Fruit fly (Drosophila melanogaster) whole organism, embryonic: ENCODE results near the gene CG9586.
A peak's percentile ranks its signal among the peaks of the same experiment; 100 is the strongest.

Experiments
- CG11398 ChIP-seq: fragments of 200-800 bp; sonication (Bioruptor generic); optimal IDR thresholded peaks from 2 replicates; lab custom pipeline; 2016; ENCODE audit warnings: missing biosample characterization, missing genetic modification characterization
- CG13287 ChIP-seq: fragments of 200-800 bp; sonication (Bioruptor generic); IDR thresholded peaks from 2 replicates; pipeline ENCODE4 v1.3.6; 2022; ENCODE audit warnings: missing biosample characterization, missing genetic modification characterization; ENCODE audit not compliant: partially characterized antibody
- CG14014 ChIP-seq: fragments of 200-800 bp; sonication (Bioruptor generic); IDR thresholded peaks from 2 replicates; pipeline ENCODE4 v1.3.6; 2022; ENCODE audit warnings: missing biosample characterization, missing genetic modification characterization
- CG14710 ChIP-seq: fragments of 200-800 bp; sonication (Bioruptor generic); optimal IDR thresholded peaks from 3 replicates; lab custom pipeline; 2019; ENCODE audit warnings: missing biosample characterization, mild to moderate bottlenecking, missing genetic modification characterization, moderate library complexity
- CG17328 ChIP-seq: fragments of 200-800 bp; sonication (Bioruptor generic); IDR thresholded peaks from 2 replicates; pipeline ENCODE4 v1.3.6; 2022; ENCODE audit warnings: missing biosample characterization, missing genetic modification characterization
- CG17568 ChIP-seq: fragments of 200-800 bp; sonication (Bioruptor generic); optimal IDR thresholded peaks from 2 replicates; lab custom pipeline; 2018; ENCODE audit warnings: missing biosample characterization, mild to moderate bottlenecking, missing genetic modification characterization, moderate library complexity
- CG30403 ChIP-seq: fragments of 200-800 bp; sonication (Bioruptor generic); optimal IDR thresholded peaks from 3 replicates; lab custom pipeline; 2016; ENCODE audit warnings: missing biosample characterization, missing genetic modification characterization
- CG3407 ChIP-seq: fragments of 200-800 bp; sonication (Bioruptor generic); optimal IDR thresholded peaks from 2 replicates; lab custom pipeline; 2018; ENCODE audit warnings: missing biosample characterization, mild to moderate bottlenecking, missing genetic modification characterization
- CG34376 ChIP-seq: fragments of 200-800 bp; sonication (Bioruptor generic); optimal IDR thresholded peaks from 2 replicates; lab custom pipeline; 2018; ENCODE audit warnings: missing biosample characterization, mild to moderate bottlenecking, missing genetic modification characterization
- CG3726 ChIP-seq: fragments of 200-800 bp; sonication (Bioruptor generic); IDR thresholded peaks from 3 replicates; pipeline ENCODE4, ENCODE4 v1.3.6; 2022; ENCODE audit warnings: missing biosample characterization, missing genetic modification characterization
- CG7556 ChIP-seq: fragments of 200-800 bp; sonication (Bioruptor generic); optimal IDR thresholded peaks from 2 replicates; lab custom pipeline; 2017; ENCODE audit warnings: missing biosample characterization, mild to moderate bottlenecking, missing genetic modification characterization
- CG7745 ChIP-seq: fragments of 200-800 bp; sonication (Bioruptor generic); optimal IDR thresholded peaks from 2 replicates; lab custom pipeline; 2018; ENCODE audit warnings: missing biosample characterization, mild to moderate bottlenecking, missing genetic modification characterization, moderate library complexity
- CG7786 ChIP-seq: fragments of 200-800 bp; sonication (Bioruptor generic); optimal IDR thresholded peaks from 2 replicates; lab custom pipeline; 2016; ENCODE audit warnings: missing biosample characterization, missing genetic modification characterization
- CG7987 ChIP-seq: fragments of 200-800 bp; sonication (Bioruptor generic); optimal IDR thresholded peaks from 2 replicates; lab custom pipeline; 2018; ENCODE audit warnings: missing biosample characterization, mild to moderate bottlenecking, missing genetic modification characterization, moderate library complexity
- CG8388 ChIP-seq: fragments of 200-800 bp; sonication (Bioruptor generic); optimal IDR thresholded peaks from 2 replicates; lab custom pipeline; 2019; ENCODE audit warnings: missing biosample characterization, mild to moderate bottlenecking, missing genetic modification characterization, moderate library complexity
- CG9876 ChIP-seq: fragments of 200-800 bp; sonication (Bioruptor generic); optimal IDR thresholded peaks from 2 replicates; lab custom pipeline; 2016; ENCODE audit warnings: missing biosample characterization, missing genetic modification characterization
- CkIIα-i1 ChIP-seq: fragments of 200-800 bp; sonication (Bioruptor generic); IDR thresholded peaks from 2 replicates; pipeline ENCODE4 v1.3.6; 2022; ENCODE audit warnings: missing biosample characterization, missing genetic modification characterization
- D ChIP-seq, 2 experiments: fragments of 200-800 bp in 1 of 2; fragments of >200 bp in 1 of 2; sonication (Bioruptor generic) in 1 of 2; optimal IDR thresholded peaks; 2 replicates in 1 of 2; 3 replicates in 1 of 2; lab custom pipeline; 2017; ENCODE audit warnings: mild to moderate bottlenecking in 1 of 2, missing biosample characterization in 1 of 2, missing genetic modification characterization in 1 of 2, missing genetic modification reagents in 1 of 2
- Doc3 ChIP-seq: fragments of 200-800 bp; sonication (Bioruptor generic); IDR thresholded peaks from 3 replicates; pipeline ENCODE4 v1.3.6; 2022; ENCODE audit warnings: missing biosample characterization, missing genetic modification characterization; ENCODE audit not compliant: partially characterized antibody
- Hr51 ChIP-seq, 2 experiments: fragments of 200-800 bp; sonication (Bioruptor generic); optimal IDR thresholded peaks; 2 replicates in 1 of 2; 3 replicates in 1 of 2; lab custom pipeline; 2016 to 2018; ENCODE audit warnings: missing biosample characterization in 2 of 2, missing genetic modification characterization in 2 of 2, mild to moderate bottlenecking in 1 of 2, moderate library complexity in 1 of 2
- MBD-R2 ChIP-seq: fragments of 200-800 bp; sonication (Bioruptor generic); IDR thresholded peaks from 2 replicates; pipeline ENCODE4 v1.3.6; 2022; ENCODE audit warnings: missing biosample characterization, missing genetic modification characterization
- NC2α ChIP-seq: fragments of 200-800 bp; sonication (Bioruptor generic); optimal IDR thresholded peaks from 2 replicates; lab custom pipeline; 2016; ENCODE audit warnings: missing biosample characterization, missing genetic modification characterization
- Sox102F ChIP-seq: fragments of 200-800 bp; sonication (Bioruptor generic); optimal IDR thresholded peaks from 2 replicates; lab custom pipeline; 2018; ENCODE audit warnings: missing biosample characterization, mild to moderate bottlenecking, missing genetic modification characterization, moderate library complexity
- ab ChIP-seq: fragments of 200-800 bp; sonication (Bioruptor generic); optimal IDR thresholded peaks from 2 replicates; lab custom pipeline; 2016; ENCODE audit warnings: missing biosample characterization, missing genetic modification characterization
- bbx ChIP-seq: fragments of 200-800 bp; sonication (Bioruptor generic); IDR thresholded peaks from 2 replicates; pipeline ENCODE4 v1.3.6; 2022; ENCODE audit warnings: missing biosample characterization, missing genetic modification characterization; ENCODE audit not compliant: partially characterized antibody
- chinmo ChIP-seq: fragments of 200-800 bp; sonication (Bioruptor generic); IDR thresholded peaks from 4 replicates; pipeline ENCODE4 v1.3.6; 2022; ENCODE audit warnings: missing biosample characterization, missing genetic modification characterization; ENCODE audit not compliant: partially characterized antibody
- chm ChIP-seq: fragments of 200-800 bp; sonication (Bioruptor generic); IDR thresholded peaks from 2 replicates; pipeline ENCODE4 v1.3.6; 2022; ENCODE audit warnings: missing biosample characterization, missing genetic modification characterization
- crol ChIP-seq: fragments of 200-800 bp; sonication (Bioruptor generic); IDR thresholded peaks from 2 replicates; pipeline ENCODE4 v1.3.6; 2022; ENCODE audit warnings: missing biosample characterization, missing genetic modification characterization
- crp ChIP-seq, 2 experiments: fragments of 200-800 bp; sonication (Bioruptor generic); optimal IDR thresholded peaks; 2 replicates in 1 of 2; 3 replicates in 1 of 2; lab custom pipeline; 2017; ENCODE audit warnings: missing biosample characterization in 2 of 2, missing genetic modification characterization in 2 of 2, mild to moderate bottlenecking in 1 of 2, moderate library complexity in 1 of 2
- en ChIP-seq: fragments of 200-800 bp; sonication (Bioruptor generic); optimal IDR thresholded peaks from 2 replicates; lab custom pipeline; 2016; ENCODE audit warnings: missing biosample characterization, missing genetic modification characterization
- exex ChIP-seq: fragments of 200-800 bp; sonication (Bioruptor generic); optimal IDR thresholded peaks from 4 replicates; lab custom pipeline; 2018; ENCODE audit warnings: missing biosample characterization, mild to moderate bottlenecking, missing genetic modification characterization, moderate library complexity
- fd102C ChIP-seq: fragments of 200-800 bp; sonication (Bioruptor generic); optimal IDR thresholded peaks from 2 replicates; lab custom pipeline; 2018; ENCODE audit warnings: missing biosample characterization, mild to moderate bottlenecking, missing genetic modification characterization, moderate library complexity
- fru ChIP-seq: fragments of >200 bp; optimal IDR thresholded peaks from 2 replicates; lab custom pipeline; 2017
- gcm ChIP-seq: fragments of 200-800 bp; sonication (Bioruptor generic); optimal IDR thresholded peaks from 2 replicates; lab custom pipeline; 2019; ENCODE audit warnings: missing biosample characterization, mild to moderate bottlenecking, missing genetic modification characterization, moderate library complexity
- gsb-n ChIP-seq: fragments of 200-800 bp; sonication (Bioruptor generic); optimal IDR thresholded peaks from 3 replicates; lab custom pipeline; 2018; ENCODE audit warnings: missing biosample characterization, mild to moderate bottlenecking, missing genetic modification characterization
- ham ChIP-seq: fragments of 200-800 bp; sonication (Bioruptor generic); IDR thresholded peaks from 2 replicates; pipeline ENCODE4 v1.3.6; 2022; ENCODE audit warnings: missing biosample characterization, missing genetic modification characterization
- knrl ChIP-seq: fragments of 200-800 bp; sonication (Bioruptor generic); IDR thresholded peaks from 3 replicates; pipeline ENCODE4 v1.3.6; 2022; ENCODE audit warnings: missing biosample characterization, missing genetic modification characterization; ENCODE audit not compliant: partially characterized antibody
- lab ChIP-seq: fragments of 200-800 bp; sonication (Bioruptor generic); optimal IDR thresholded peaks from 3 replicates; lab custom pipeline; 2017; ENCODE audit warnings: missing biosample characterization, missing genetic modification characterization, mild to moderate bottlenecking, moderate library complexity, missing genetic modification reagents
- lbe ChIP-seq: fragments of 200-800 bp; sonication (Bioruptor generic); optimal IDR thresholded peaks from 2 replicates; lab custom pipeline; 2016; ENCODE audit warnings: missing biosample characterization, mild to moderate bottlenecking, missing genetic modification characterization
- lov ChIP-seq, 2 experiments: fragments of 200-800 bp in 1 of 2; fragments of >200 bp in 1 of 2; sonication (Bioruptor generic) in 1 of 2; IDR thresholded peaks in 1 of 2; optimal IDR thresholded peaks in 1 of 2; 2 replicates in 1 of 2; 3 replicates in 1 of 2; pipeline versions ENCODE4 v1.3.6 to Lab custom; 2017 to 2022; ENCODE audit warnings: missing biosample characterization in 1 of 2, missing genetic modification characterization in 1 of 2
- nom ChIP-seq: fragments of 200-800 bp; sonication (Bioruptor generic); optimal IDR thresholded peaks from 2 replicates; lab custom pipeline; 2017; ENCODE audit warnings: missing biosample characterization, missing genetic modification characterization, mild to moderate bottlenecking, moderate library complexity, missing genetic modification reagents
- pan ChIP-seq, 4 experiments: fragments of >200 bp in 3 of 4; fragments of 200-800 bp in 1 of 4; sonication (Bioruptor generic) in 1 of 4; optimal IDR thresholded peaks in 3 of 4; IDR thresholded peaks in 1 of 4; 2 replicates each; pipeline versions ENCODE4 v1.3.6 to Lab custom; 2017 to 2022; ENCODE audit warnings: missing biosample characterization in 2 of 4, missing genetic modification characterization in 2 of 4, mixed read lengths in 1 of 4
- sd ChIP-seq: fragments of 200-800 bp; sonication (Bioruptor generic); optimal IDR thresholded peaks from 3 replicates; lab custom pipeline; 2018; ENCODE audit warnings: missing biosample characterization, mild to moderate bottlenecking, missing genetic modification characterization, moderate library complexity
- sens ChIP-seq: fragments of 200-800 bp; sonication (Bioruptor generic); peaks from one replicate; lab custom pipeline; 2016; ENCODE audit warnings: missing biosample characterization, missing genetic modification characterization
- stc ChIP-seq: fragments of 200-800 bp; sonication (Bioruptor generic); IDR thresholded peaks from 2 replicates; pipeline ENCODE4 v1.3.6; 2022; ENCODE audit warnings: missing biosample characterization, missing genetic modification characterization
- toy ChIP-seq: fragments of 200-800 bp; sonication (Bioruptor generic); IDR thresholded peaks from 2 replicates; pipeline ENCODE4 v1.3.6; 2022; ENCODE audit warnings: missing biosample characterization, missing genetic modification characterization
- wek ChIP-seq: fragments of 200-800 bp; sonication (Bioruptor generic); optimal IDR thresholded peaks from 3 replicates; lab custom pipeline; 2018; ENCODE audit warnings: missing biosample characterization, mild to moderate bottlenecking, missing genetic modification characterization, moderate library complexity
- wor ChIP-seq: fragments of 200-800 bp; sonication (Bioruptor generic); IDR thresholded peaks from 2 replicates; pipeline ENCODE4 v1.3.6; 2022; ENCODE audit warnings: missing biosample characterization, missing genetic modification characterization

Gene CG9586

DNA sequence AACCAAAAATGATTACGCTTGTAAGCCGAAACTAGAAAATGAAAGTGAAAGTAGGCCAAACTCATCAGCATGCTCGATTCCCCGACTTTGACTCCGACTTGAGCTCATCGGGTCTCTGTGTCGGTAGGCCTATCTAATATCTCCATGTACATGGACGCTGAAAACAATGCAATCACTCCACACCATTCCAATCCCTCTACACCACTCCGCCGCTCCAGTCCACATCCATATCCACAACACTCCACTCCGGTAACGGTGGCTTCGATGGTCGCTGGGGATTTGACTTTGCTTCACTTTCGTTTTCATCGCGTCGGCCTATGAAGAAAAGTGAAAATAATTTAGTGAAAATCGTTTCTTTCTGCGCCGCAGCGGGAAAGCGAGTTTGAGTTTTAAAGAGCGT lies 27.4 kb upstream of the CG9586 start (continued):
- TF ChIP-seq Doc3 (no peak), CG3407 (GFP tag; lab: Kevin White, UChicago) (no peak), NC2α (no peak), Sox102F (GFP tag; lab: Kevin White, UChicago) (no peak), CG30403 (GFP tag; lab: Kevin White, UChicago) (no peak), lov (optimal IDR thresholded peaks at IDR 0.05; lab: Kevin White, UChicago) (no peak), lov (GFP tag; IDR thresholded peaks at IDR 0.05; lab: Robert Waterston, UW) (0 out of 3 replicates have a peak, but pooled peaks have one; percentile 23), wor (no peak), gcm (GFP tag; lab: Kevin White, UChicago) (no peak), CG17328 (GFP tag; lab: Robert Waterston, UW) (no peak), Hr51 (GFP tag; optimal IDR thresholded peaks at IDR 0.05; lab: Kevin White, UChicago) (no peak), CG13287 (GFP tag; lab: Robert Waterston, UW) (no peak), CG14710 (tag; lab: Kevin White, UChicago) (peak; percentile 21), CG14014 (GFP tag; lab: Robert Waterston, UW) (no peak), crp (GFP tag; optimal IDR thresholded peaks at IDR 0.05; lab: Kevin White, UChicago) (no peak), fru (lab: Kevin White, UChicago) (no peak), sens (peak; percentile 73), CG3726 (GFP tag; lab: Robert Waterston, UW) (no peak), en (GFP tag; lab: Kevin White, UChicago) (no peak), lab (GFP tag; lab: Kevin White, UChicago) (no peak), CG9876 (GFP tag; lab: Kevin White, UChicago) (no peak), pan (optimal IDR thresholded peaks at IDR 0.05; lab: Kevin White, UChicago) (no peak), pan (GFP tag; optimal IDR thresholded peaks at IDR 0.05 in 1 of 2, IDR thresholded peaks at IDR 0.05 in 1 of 2) (no peak), crol (GFP tag; lab: Robert Waterston, UW) (peak; percentile 58), CG7786 (no peak), ab (no peak), CG34376 (GFP tag; lab: Kevin White, UChicago) (no peak), CG11398 (GFP tag; lab: Kevin White, UChicago) (no peak), ham (no peak), chm (GFP tag; lab: Robert Waterston, UW) (no peak), CG7987 (GFP tag; lab: Kevin White, UChicago) (no peak)

DNA sequence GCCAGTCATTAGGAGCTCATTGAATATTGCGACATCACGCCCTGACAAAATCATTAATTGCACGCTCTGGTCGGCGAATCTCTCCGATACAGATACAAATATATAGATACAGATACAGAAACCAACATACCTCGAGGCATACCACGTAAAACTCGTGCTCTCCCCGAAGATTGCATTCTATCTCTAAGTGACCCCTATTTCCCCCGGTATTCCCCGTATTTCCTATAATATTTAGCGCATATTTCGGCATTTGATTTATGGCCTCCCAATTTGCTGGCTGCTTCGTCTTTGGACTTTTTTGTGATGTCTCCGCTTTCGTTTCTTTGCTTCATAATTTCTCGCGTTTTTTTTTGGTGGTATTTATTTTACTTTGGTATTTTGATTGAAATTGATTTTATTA lies 26.0 kb upstream of the CG9586 start:
- TF ChIP-seq lbe (GFP tag; lab: Kevin White, UChicago) (no peak), sd (peak; percentile 47), chinmo (GFP tag; lab: Robert Waterston, UW) (0 out of 4 replicates have a peak, but pooled peaks have one; percentile 9)

DNA sequence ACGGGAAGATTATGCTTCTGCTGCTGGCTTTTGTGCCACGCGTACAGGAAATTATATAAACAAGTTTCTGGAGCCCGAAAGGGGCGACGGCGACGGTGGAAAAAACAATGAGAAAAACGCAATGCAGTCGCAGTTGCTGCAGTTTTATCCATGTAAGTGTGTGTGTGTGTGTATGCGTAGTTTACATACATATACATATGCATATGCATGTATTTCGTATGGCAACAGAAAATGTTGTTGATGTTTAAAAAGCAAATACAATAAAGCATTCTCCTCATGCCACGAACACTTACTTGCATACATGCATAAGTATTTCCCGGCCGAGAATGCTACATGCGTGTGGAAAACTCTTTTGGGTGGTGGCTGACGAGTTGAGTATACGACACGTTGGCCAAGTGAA lies 24.0 kb upstream of the CG9586 start:
- TF ChIP-seq CkIIα-i1 (no peak), toy (GFP tag; lab: Robert Waterston, UW) (no peak), exex (tag; lab: Kevin White, UChicago) (no peak), nom (GFP tag; lab: Kevin White, UChicago) (peak; percentile 64), D (optimal IDR thresholded peaks at IDR 0.05; lab: Kevin White, UChicago) (no peak), D (GFP tag; optimal IDR thresholded peaks at IDR 0.05; lab: Kevin White, UChicago) (peak; percentile 61), knrl (no peak), gcm (GFP tag; lab: Kevin White, UChicago) (peak; percentile 58), fd102C (peak; percentile 63), CG8388 (peak; percentile 25), wek (GFP tag; lab: Kevin White, UChicago) (peak; percentile 69), bbx (GFP tag; lab: Robert Waterston, UW) (no peak), CG17568 (GFP tag; lab: Kevin White, UChicago) (peak; percentile 25), stc (GFP tag; lab: Robert Waterston, UW) (no peak), CG7556 (GFP tag; lab: Kevin White, UChicago) (peak; percentile 15), CG7745 (peak; percentile 31), MBD-R2 (GFP tag; lab: Robert Waterston, UW) (no peak), gsb-n (peak; percentile 65)
